Worm (Caenorhabditis elegans) whole organism, L4/young adult: ENCODE results near the gene E04F6.10.

Experiments used
- W03F9.2 ChIP-seq: fragments of 150-350 bp; optimal IDR thresholded peaks from 2 replicates; lab custom pipeline; 2014; ENCODE audit warnings: missing biosample characterization, missing genetic modification characterization
- dao-5 ChIP-seq: sonication (generic microtip); optimal IDR thresholded peaks from 2 replicates; lab custom pipeline; 2016; ENCODE audit warnings: missing genotype, missing genetic modification characterization, moderate library complexity, missing compliant biosample characterization
- him-1 ChIP-seq: sonication (generic microtip); optimal IDR thresholded peaks from 2 replicates; lab custom pipeline; 2016; ENCODE audit warnings: missing genotype, missing genetic modification reagents, missing genetic modification characterization, missing compliant biosample characterization

E04F6.10 gene

DNA sequence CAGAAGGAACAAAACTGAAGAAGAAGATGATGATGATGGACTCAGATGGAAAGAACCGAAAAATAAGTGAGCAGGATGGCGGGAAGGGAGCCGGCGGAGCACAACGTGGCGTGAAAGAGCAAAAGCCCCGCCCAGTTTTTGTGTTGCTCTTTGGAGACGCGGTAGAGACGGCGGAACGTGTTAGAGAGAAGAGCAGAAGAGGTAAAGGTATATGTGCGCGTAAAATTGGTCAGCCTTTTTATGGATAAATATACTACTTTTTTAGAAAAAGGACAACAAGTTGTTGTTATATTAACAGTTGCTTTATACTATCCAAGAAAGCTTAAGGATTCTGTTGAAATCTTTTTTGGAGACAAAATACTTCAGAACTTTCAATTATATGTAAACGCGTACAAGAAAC, at the start of gene E04F6.10:
TSS of gene E04F6.10 (minus strand) at position 101 of the 400 bp plus-strand sequence.
- TF ChIP-seq W03F9.2, result no peak
- no peak for TF ChIP-seq him-1 (tag; lab: Kevin White, UChicago)
- no peak for TF ChIP-seq dao-5 (tag; lab: Kevin White, UChicago)

ce11 chrII:7264675-7265074, 47.7 kb upstream of the E04F6.10 start:
- no peak for TF ChIP-seq dao-5 (tag; lab: Kevin White, UChicago)
- no peak for TF ChIP-seq W03F9.2
- no peak for TF ChIP-seq him-1 (tag; lab: Kevin White, UChicago)

DNA sequence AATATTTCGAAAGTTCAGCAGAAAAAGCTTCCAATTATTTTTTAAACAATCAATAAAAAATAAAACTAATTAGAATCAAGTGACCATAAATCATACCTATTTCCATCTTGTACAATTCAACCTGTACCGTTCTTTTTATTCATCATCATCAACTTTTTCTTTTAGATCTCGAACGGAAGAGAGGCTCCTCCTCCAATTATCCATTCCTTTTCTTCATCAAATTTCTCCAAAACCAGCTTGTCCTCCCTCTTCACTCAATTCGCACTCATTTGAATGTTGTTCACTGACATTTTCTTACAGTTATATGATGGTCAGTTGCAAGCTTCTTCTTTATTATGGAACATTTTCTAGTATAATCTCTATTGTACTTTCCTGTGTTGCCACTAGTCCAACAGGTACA, 44.9 kb upstream of the E04F6.10 start, which contains the start of gene C30G12.4:
TSS of gene C30G12.4 (plus strand) at position 301 of the 400 bp plus-strand sequence.
- TF ChIP-seq dao-5 (tag; lab: Kevin White, UChicago), result no peak
- TF ChIP-seq W03F9.2, result no peak
- no peak for TF ChIP-seq him-1 (tag; lab: Kevin White, UChicago)

DNA sequence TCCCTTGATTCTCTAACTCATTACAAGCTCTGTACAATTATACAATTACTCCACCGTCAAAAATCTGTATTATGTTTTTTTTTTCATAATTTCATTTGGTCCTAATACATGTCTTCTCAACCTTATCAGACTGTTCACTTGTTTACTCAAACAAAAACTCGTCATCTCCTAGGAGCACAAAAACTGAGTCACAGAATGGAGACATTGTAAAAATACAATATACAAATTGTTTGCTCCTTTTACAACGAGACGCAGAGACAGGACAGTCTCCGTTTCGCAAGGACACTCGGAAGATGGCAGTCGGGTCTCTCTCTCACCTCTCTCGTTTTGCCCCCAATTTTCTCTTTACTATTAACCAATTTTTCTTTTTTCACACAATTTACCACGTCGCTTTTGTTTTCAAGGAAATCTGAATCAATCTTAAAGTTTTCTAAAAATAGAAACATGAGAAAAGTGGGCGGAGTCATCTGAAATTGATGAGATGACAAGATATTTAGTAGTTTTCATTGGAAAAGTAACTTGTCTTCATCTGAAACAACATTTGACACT, 38.7 kb upstream of the E04F6.10 start, which contains the start of gene F32A5.8:
TSS of gene F32A5.8 (plus strand) at position 499 of the 549 bp plus-strand sequence.
- no peak for TF ChIP-seq him-1 (tag; lab: Kevin White, UChicago)
- TF ChIP-seq W03F9.2, result no peak
- no peak for TF ChIP-seq dao-5 (tag; lab: Kevin White, UChicago)

DNA sequence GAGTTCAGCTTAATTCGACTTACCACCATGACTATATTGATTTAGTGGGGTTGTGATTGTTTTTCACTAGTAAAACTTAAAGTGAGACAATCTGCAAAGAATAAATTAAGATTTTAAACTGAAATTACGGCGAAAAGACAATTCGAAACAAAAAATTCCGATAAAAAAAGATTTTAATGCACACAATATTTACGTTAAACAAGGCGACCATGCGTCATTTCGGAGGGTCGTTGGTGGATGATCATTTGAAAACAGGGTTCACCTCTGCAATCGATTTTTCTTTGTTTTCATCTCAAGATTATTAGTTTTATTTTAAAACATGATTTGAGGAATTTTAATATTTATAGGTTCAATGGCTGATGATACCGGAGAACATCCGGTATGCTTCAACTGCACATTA, 36.1 kb upstream of the E04F6.10 start, which contains the start of gene lsm-4:
TSS of gene lsm-4 (minus strand) at position 91 of the 400 bp plus-strand sequence.
- TF ChIP-seq him-1 (tag; lab: Kevin White, UChicago), result no peak
- TF ChIP-seq W03F9.2, result no peak
- no peak for TF ChIP-seq dao-5 (tag; lab: Kevin White, UChicago)

ce11 chrII:7251978-7252377, 35.0 kb upstream of the E04F6.10 start, which contains the start of the genes prx-13 and ada-2:
Gene prx-13 (minus strand): TSS chrII:7252015.
Gene ada-2 (plus strand): TSS chrII:7252259.
- TF ChIP-seq him-1 (tag; lab: Kevin White, UChicago), result no peak
- no peak for TF ChIP-seq dao-5 (tag; lab: Kevin White, UChicago)
- no peak for TF ChIP-seq W03F9.2

DNA sequence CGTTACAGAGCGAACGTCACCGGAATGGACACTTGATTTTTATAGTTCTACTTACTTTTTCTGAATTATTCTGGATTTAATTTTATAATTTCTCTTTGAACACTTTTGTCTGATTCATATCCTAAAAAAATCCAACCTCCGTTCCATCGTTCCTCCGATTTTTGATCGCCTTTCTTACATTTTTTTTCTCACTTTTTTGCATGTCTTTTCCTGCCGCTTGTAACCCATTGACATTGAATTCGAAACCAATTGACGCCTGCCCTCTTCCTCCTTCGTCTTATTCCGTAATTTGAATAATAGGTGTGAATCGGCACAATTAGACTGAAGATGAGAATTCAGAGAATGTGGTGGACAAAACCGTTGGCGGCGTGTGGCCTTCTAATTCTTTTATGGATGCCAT, 28.6 kb upstream of the E04F6.10 start, which contains the start of gene skpo-3:
TSS of gene skpo-3 (plus strand) at position 301 of the 400 bp plus-strand sequence.
- no peak for TF ChIP-seq dao-5 (tag; lab: Kevin White, UChicago)

- TF ChIP-seq dao-5 (tag; lab: Kevin White, UChicago), result no peak
- no peak for TF ChIP-seq W03F9.2
- TF ChIP-seq him-1 (tag; lab: Kevin White, UChicago), result no peak
Observed at ce11 chrII:7242754-7243153, 25.8 kb upstream of the E04F6.10 start.

DNA sequence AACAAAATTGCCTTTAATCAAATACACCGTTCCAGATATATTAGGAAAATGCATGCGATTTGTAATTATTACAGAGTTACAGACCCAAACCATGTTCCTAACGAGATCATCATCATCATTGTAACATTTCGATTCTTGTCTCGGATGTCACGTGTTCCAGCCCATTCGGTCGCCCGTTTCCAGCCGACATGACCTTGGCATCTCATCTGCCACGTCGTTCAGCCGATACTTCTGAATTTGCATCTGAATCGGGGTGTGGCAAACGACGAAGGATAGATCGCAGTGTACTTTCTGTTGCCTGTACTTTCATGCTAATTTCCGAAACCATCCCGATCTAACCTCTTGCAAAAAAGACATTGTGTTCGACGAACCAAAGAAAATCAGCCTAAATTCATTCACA, 22.8 kb upstream of the E04F6.10 start:
- TF ChIP-seq W03F9.2 (no peak), dao-5 (tag; lab: Kevin White, UChicago) (no peak), him-1 (tag; lab: Kevin White, UChicago) (no peak)

ce11 chrII:7238791-7239190, 21.8 kb upstream of the E04F6.10 start:
- TF ChIP-seq W03F9.2 (no peak), dao-5 (tag; lab: Kevin White, UChicago) (no peak), him-1 (tag; lab: Kevin White, UChicago) (no peak)

DNA sequence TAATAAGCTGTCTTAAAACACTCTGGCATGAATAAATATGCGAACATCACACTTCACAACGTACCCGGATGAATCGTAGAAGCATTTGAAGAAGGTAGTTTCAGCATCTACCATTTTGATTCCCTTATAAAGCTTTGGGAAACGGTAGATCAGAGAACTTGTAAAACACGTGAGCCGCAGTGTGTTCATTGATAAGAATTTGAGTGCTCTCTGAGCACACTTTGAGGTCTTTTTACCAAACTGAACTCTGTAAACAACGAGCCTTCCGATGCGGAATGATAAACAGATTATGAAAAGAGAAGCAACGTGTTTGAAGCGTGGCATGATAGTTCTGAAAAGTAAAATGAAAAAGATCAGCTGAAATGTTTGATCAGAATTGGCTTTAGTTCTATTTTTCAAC, 21.3 kb upstream of the E04F6.10 start, which contains the start of gene aqp-1:
TSS of gene aqp-1 (minus strand) at position 102 of the 400 bp plus-strand sequence.
- TF ChIP-seq dao-5 (tag; lab: Kevin White, UChicago), result no peak

ce11 chrII:7236937-7237336, 20.0 kb upstream of the E04F6.10 start:
- no peak for TF ChIP-seq him-1 (tag; lab: Kevin White, UChicago)

ce11 chrII:7233274-7233673, 16.3 kb upstream of the E04F6.10 start:
- TF ChIP-seq dao-5 (tag; lab: Kevin White, UChicago), result no peak
- TF ChIP-seq him-1 (tag; lab: Kevin White, UChicago), result no peak
- no peak for TF ChIP-seq W03F9.2

ce11 chrII:7232517-7232916, 15.6 kb upstream of the E04F6.10 start, which contains the start of gene ctsa-3.1:
Gene ctsa-3.1 (plus strand): TSS chrII:7232853.
- TF ChIP-seq him-1 (tag; lab: Kevin White, UChicago), result no peak
- no peak for TF ChIP-seq W03F9.2
- no peak for TF ChIP-seq dao-5 (tag; lab: Kevin White, UChicago)

DNA sequence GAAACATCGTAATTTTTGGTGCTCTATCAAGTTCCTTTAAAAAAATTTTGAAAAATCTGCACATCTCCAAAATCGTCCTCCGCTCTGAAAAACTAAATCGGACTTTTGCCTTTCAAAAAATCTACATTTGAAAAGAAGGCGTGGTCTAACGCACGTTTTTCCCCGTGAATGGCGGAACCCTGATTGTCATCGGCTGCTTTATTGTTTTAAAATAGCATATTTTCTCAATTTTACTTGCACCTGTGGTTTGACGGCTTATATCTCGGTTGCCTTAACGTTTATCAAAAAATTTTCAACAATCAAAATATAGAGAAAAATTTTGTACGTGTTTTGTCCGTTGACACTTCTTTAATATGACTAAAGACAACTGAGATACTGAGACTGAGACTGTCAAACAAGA, 15.0 kb upstream of the E04F6.10 start:
- no peak for TF ChIP-seq him-1 (tag; lab: Kevin White, UChicago)
- no peak for TF ChIP-seq dao-5 (tag; lab: Kevin White, UChicago)
- TF ChIP-seq W03F9.2, result no peak
